Fruit fly (Drosophila melanogaster) S2 (cell line): ENCODE measurements around the gene Sfp24C1.

ENCODE experiments used
- CG8478 ChIP-seq: fragments of >200 bp; optimal IDR thresholded peaks from 2 replicates; lab custom pipeline; 2018
- CTCF ChIP-seq, 2 experiments: fragments of >200 bp; optimal IDR thresholded peaks; 2 replicates each; lab custom pipeline; 2018

DNA sequence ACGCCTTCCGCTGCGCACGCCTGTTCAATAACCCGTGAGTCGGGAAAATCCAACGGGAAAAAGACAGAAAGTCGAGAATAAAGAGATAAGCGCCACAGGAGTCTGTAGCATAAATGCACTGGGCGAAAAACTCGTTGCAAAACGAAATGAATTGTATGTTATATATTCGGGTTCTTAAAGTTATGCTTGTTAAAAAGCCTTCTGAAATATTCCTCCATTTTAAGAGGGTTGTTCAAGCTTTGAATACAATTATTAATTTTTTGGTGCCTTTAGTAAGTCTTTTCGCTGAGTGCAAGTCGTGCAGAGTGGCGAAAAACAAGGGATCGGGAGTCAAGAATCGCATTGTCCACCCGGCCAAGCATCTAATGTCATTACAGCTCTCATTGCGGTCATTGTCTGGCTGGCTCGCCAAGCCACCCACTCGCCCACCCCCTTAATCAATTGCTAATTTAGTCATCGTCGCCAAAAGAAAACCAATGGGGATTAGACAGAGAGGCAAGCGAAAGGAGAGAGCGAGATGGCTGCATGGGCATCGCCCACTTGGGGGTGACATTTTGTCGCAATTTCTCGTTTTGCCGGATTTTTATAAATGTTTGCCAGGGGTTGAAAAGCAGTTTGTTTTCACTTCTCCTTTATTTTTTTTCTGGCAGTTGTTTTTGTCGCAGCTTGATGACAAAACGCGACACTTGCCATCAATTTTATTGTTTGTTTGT, 15.2 kb upstream of the Sfp24C1 start:
- TF ChIP-seq CG8478 (no peak), CTCF (optimal IDR thresholded peaks at IDR 0.05; lab: Kevin White, UChicago) (no peak)
